Fruit fly (Drosophila melanogaster) whole organism, embryonic: ENCODE measurements around the gene Prat2.

Experiments
- CG1024 ChIP-seq: fragments of 200-800 bp; sonication (Bioruptor generic); IDR thresholded peaks from 2 replicates; pipeline ENCODE4 v1.3.6; 2022; ENCODE audit warnings: missing biosample characterization, missing genetic modification characterization
- CG11560 ChIP-seq: fragments of 200-800 bp; sonication (Bioruptor generic); IDR thresholded peaks from 3 replicates; pipeline ENCODE4 v1.3.6; 2022; ENCODE audit warnings: missing biosample characterization, missing genetic modification characterization
- CG12104 ChIP-seq: fragments of 200-800 bp; sonication (Bioruptor generic); optimal IDR thresholded peaks from 3 replicates; lab custom pipeline; 2016; ENCODE audit warnings: missing biosample characterization, missing genetic modification characterization
- CG17328 ChIP-seq: fragments of 200-800 bp; sonication (Bioruptor generic); IDR thresholded peaks from 2 replicates; pipeline ENCODE4 v1.3.6; 2022; ENCODE audit warnings: missing biosample characterization, missing genetic modification characterization
- CG18262 ChIP-seq: fragments of 200-800 bp; optimal IDR thresholded peaks from 3 replicates; lab custom pipeline; 2019; ENCODE audit warnings: missing biosample characterization, mild to moderate bottlenecking, missing genetic modification characterization, moderate library complexity
- CG1832 ChIP-seq: fragments of 200-800 bp; sonication (Bioruptor generic); optimal IDR thresholded peaks from 2 replicates; lab custom pipeline; 2017; ENCODE audit warnings: missing biosample characterization, mild to moderate bottlenecking, missing genetic modification characterization, inconsistent platforms
- CG18599 ChIP-seq: fragments of 200-800 bp; sonication (Bioruptor generic); optimal IDR thresholded peaks from 3 replicates; lab custom pipeline; 2017; ENCODE audit warnings: missing biosample characterization, missing genetic modification characterization, mild to moderate bottlenecking, moderate library complexity, missing genetic modification reagents
- CG2129 ChIP-seq: fragments of 200-800 bp; sonication (Bioruptor generic); IDR thresholded peaks from 2 replicates; pipeline ENCODE4 v1.3.6; 2022; ENCODE audit warnings: missing biosample characterization, missing genetic modification characterization; ENCODE audit not compliant: partially characterized antibody
- CG31365 ChIP-seq: fragments of 200-800 bp; sonication (Bioruptor generic); optimal IDR thresholded peaks from 2 replicates; lab custom pipeline; 2018; ENCODE audit warnings: missing biosample characterization, mild to moderate bottlenecking, missing genetic modification characterization
- CG3407 ChIP-seq: fragments of 200-800 bp; sonication (Bioruptor generic); optimal IDR thresholded peaks from 2 replicates; lab custom pipeline; 2018; ENCODE audit warnings: missing biosample characterization, mild to moderate bottlenecking, missing genetic modification characterization
- CG3726 ChIP-seq: fragments of 200-800 bp; sonication (Bioruptor generic); IDR thresholded peaks from 3 replicates; pipeline ENCODE4, ENCODE4 v1.3.6; 2022; ENCODE audit warnings: missing biosample characterization, missing genetic modification characterization
- CG42726 ChIP-seq: fragments of 200-800 bp; sonication (Bioruptor generic); IDR thresholded peaks from 2 replicates; pipeline ENCODE4 v1.3.6; 2022; ENCODE audit warnings: missing biosample characterization, missing genetic modification characterization; ENCODE audit not compliant: partially characterized antibody
- CG6254 ChIP-seq: fragments of 200-800 bp; sonication (Bioruptor generic); optimal IDR thresholded peaks from 3 replicates; lab custom pipeline; 2017; ENCODE audit warnings: mild to moderate bottlenecking, missing biosample characterization, missing genetic modification reagents, missing genetic modification characterization
- CG7963 ChIP-seq: fragments of 200-800 bp; sonication (Bioruptor generic); IDR thresholded peaks from 3 replicates; pipeline ENCODE4 v1.3.6; 2022; ENCODE audit warnings: missing biosample characterization, missing genetic modification characterization; ENCODE audit not compliant: partially characterized antibody
- CG9437 ChIP-seq: fragments of 200-800 bp; sonication (Bioruptor generic); optimal IDR thresholded peaks from 2 replicates; lab custom pipeline; 2018; ENCODE audit warnings: missing biosample characterization, mild to moderate bottlenecking, missing genetic modification characterization
- Doc2 ChIP-seq: fragments of 200-800 bp; sonication (Bioruptor generic); IDR thresholded peaks from 2 replicates; pipeline ENCODE4 v1.3.6; 2022; ENCODE audit warnings: missing biosample characterization, missing genetic modification characterization
- Dref ChIP-seq: fragments of 200-800 bp; sonication (Bioruptor generic); IDR thresholded peaks from 2 replicates; pipeline ENCODE4 v1.3.6; 2022; ENCODE audit warnings: missing biosample characterization, missing genetic modification characterization
- HmgZ ChIP-seq: fragments of 200-800 bp; sonication (Bioruptor generic); optimal IDR thresholded peaks from 2 replicates; lab custom pipeline; 2018; ENCODE audit warnings: missing biosample characterization, mild to moderate bottlenecking, missing genetic modification characterization
- Hsf ChIP-seq: fragments of 200-800 bp; sonication (Bioruptor generic); optimal IDR thresholded peaks from 3 replicates; lab custom pipeline; 2016; ENCODE audit warnings: missing biosample characterization, missing genetic modification characterization
- MESR4 ChIP-seq: fragments of 200-800 bp; sonication (Bioruptor generic); optimal IDR thresholded peaks from 2 replicates; lab custom pipeline; 2018; ENCODE audit warnings: missing biosample characterization, mild to moderate bottlenecking, missing genetic modification characterization, moderate library complexity
- Nf-YC ChIP-seq: fragments of 200-800 bp; optimal IDR thresholded peaks from 3 replicates; lab custom pipeline; 2019; ENCODE audit warnings: missing biosample characterization, mild to moderate bottlenecking, missing genetic modification characterization, moderate library complexity
- Oli ChIP-seq: fragments of 200-800 bp; sonication (Bioruptor generic); optimal IDR thresholded peaks from 2 replicates; lab custom pipeline; 2018; ENCODE audit warnings: missing biosample characterization, mild to moderate bottlenecking, missing genetic modification characterization, moderate library complexity
- Opbp ChIP-seq: fragments of 200-800 bp; sonication (Bioruptor generic); IDR thresholded peaks from 3 replicates; pipeline ENCODE4 v1.3.6; 2022; ENCODE audit warnings: missing biosample characterization, missing genetic modification characterization; ENCODE audit not compliant: partially characterized antibody
- Ravus ChIP-seq: fragments of 200-800 bp; sonication (Bioruptor generic); IDR thresholded peaks from 2 replicates; pipeline ENCODE4 v1.3.6; 2022; ENCODE audit warnings: missing biosample characterization, missing genetic modification characterization
- Rfx ChIP-seq: fragments of 200-800 bp; sonication (Bioruptor generic); IDR thresholded peaks from 2 replicates; pipeline ENCODE4 v1.3.6; 2022; ENCODE audit warnings: missing biosample characterization, missing genetic modification characterization
- Rx ChIP-seq: fragments of 200-800 bp; sonication (Bioruptor generic); IDR thresholded peaks from 2 replicates; pipeline ENCODE4 v1.3.6; 2022; ENCODE audit warnings: missing biosample characterization, missing genetic modification characterization
- Sox100B ChIP-seq: fragments of 200-800 bp; sonication (Bioruptor generic); optimal IDR thresholded peaks from 3 replicates; lab custom pipeline; 2018; ENCODE audit warnings: missing biosample characterization, mild to moderate bottlenecking, missing genetic modification characterization
- Vsx1 ChIP-seq: fragments of 200-800 bp; sonication (Bioruptor generic); optimal IDR thresholded peaks from 2 replicates; lab custom pipeline; 2017; ENCODE audit warnings: missing biosample characterization, mild to moderate bottlenecking, missing genetic modification characterization, missing genetic modification reagents
- br ChIP-seq: fragments of >200 bp; optimal IDR thresholded peaks from 2 replicates; lab custom pipeline; 2017
- cad ChIP-seq: fragments of >200 bp; optimal IDR thresholded peaks from 2 replicates; lab custom pipeline; 2017; ENCODE audit warnings: missing biosample characterization, missing genetic modification characterization
- caup ChIP-seq: fragments of 200-800 bp; sonication (Bioruptor generic); optimal IDR thresholded peaks from 3 replicates; lab custom pipeline; 2017; ENCODE audit warnings: missing biosample characterization, mild to moderate bottlenecking, missing genetic modification characterization, moderate library complexity; ENCODE audit not compliant: severe bottlenecking
- dysf ChIP-seq: fragments of 200-800 bp; sonication (Bioruptor generic); IDR thresholded peaks from 3 replicates; pipeline ENCODE4 v1.3.6; 2022; ENCODE audit warnings: missing biosample characterization, missing genetic modification characterization
- eve ChIP-seq, 2 experiments: fragments of >200 bp; optimal IDR thresholded peaks; 2 replicates each; lab custom pipeline; 2017; ENCODE audit warnings: missing biosample characterization in 2 of 2, missing genetic modification characterization in 2 of 2
- exex ChIP-seq: fragments of 200-800 bp; sonication (Bioruptor generic); optimal IDR thresholded peaks from 4 replicates; lab custom pipeline; 2018; ENCODE audit warnings: missing biosample characterization, mild to moderate bottlenecking, missing genetic modification characterization, moderate library complexity
- fd102C ChIP-seq: fragments of 200-800 bp; sonication (Bioruptor generic); optimal IDR thresholded peaks from 2 replicates; lab custom pipeline; 2018; ENCODE audit warnings: missing biosample characterization, mild to moderate bottlenecking, missing genetic modification characterization, moderate library complexity
- gcm ChIP-seq: fragments of 200-800 bp; sonication (Bioruptor generic); optimal IDR thresholded peaks from 2 replicates; lab custom pipeline; 2019; ENCODE audit warnings: missing biosample characterization, mild to moderate bottlenecking, missing genetic modification characterization, moderate library complexity
- jigr1 ChIP-seq: fragments of 200-800 bp; sonication (Bioruptor generic); IDR thresholded peaks from 3 replicates; pipeline ENCODE4 v1.3.6; 2022; ENCODE audit warnings: missing biosample characterization, missing genetic modification characterization
- nau ChIP-seq: fragments of 200-800 bp; sonication (Bioruptor generic); optimal IDR thresholded peaks from 3 replicates; lab custom pipeline; 2017; ENCODE audit warnings: missing biosample characterization, mild to moderate bottlenecking, missing genetic modification characterization, missing genetic modification reagents
- nerfin-2 ChIP-seq: fragments of 200-800 bp; sonication (Bioruptor generic); IDR thresholded peaks from 2 replicates; pipeline ENCODE4 v1.3.6; 2022; ENCODE audit warnings: missing biosample characterization, missing genetic modification characterization; ENCODE audit not compliant: partially characterized antibody
- oc ChIP-seq: fragments of 200-800 bp; sonication (Bioruptor generic); optimal IDR thresholded peaks from 2 replicates; lab custom pipeline; 2018; ENCODE audit warnings: missing biosample characterization, mild to moderate bottlenecking, missing genetic modification characterization, moderate library complexity
- p53 ChIP-seq: fragments of 200-800 bp; sonication (Bioruptor generic); optimal IDR thresholded peaks from 2 replicates; lab custom pipeline; 2016; ENCODE audit warnings: missing biosample characterization, missing genetic modification characterization
- psq ChIP-seq: fragments of 200-800 bp; sonication (Bioruptor generic); optimal IDR thresholded peaks from 2 replicates; lab custom pipeline; 2017; ENCODE audit warnings: missing biosample characterization, missing genetic modification characterization
- salm ChIP-seq: fragments of 200-800 bp; sonication (Bioruptor generic); optimal IDR thresholded peaks from 2 replicates; lab custom pipeline; 2018; ENCODE audit warnings: missing biosample characterization, mild to moderate bottlenecking, missing genetic modification characterization
- sim ChIP-seq: fragments of 200-800 bp; sonication (Bioruptor generic); IDR thresholded peaks from 2 replicates; pipeline ENCODE4 v1.3.6; 2022; ENCODE audit warnings: missing biosample characterization, missing genetic modification characterization
- tap ChIP-seq: fragments of 200-800 bp; optimal IDR thresholded peaks from 3 replicates; lab custom pipeline; 2019; ENCODE audit warnings: missing biosample characterization, mild to moderate bottlenecking, missing genetic modification characterization, moderate library complexity
- toy ChIP-seq: fragments of 200-800 bp; sonication (Bioruptor generic); IDR thresholded peaks from 2 replicates; pipeline ENCODE4 v1.3.6; 2022; ENCODE audit warnings: missing biosample characterization, missing genetic modification characterization
- usp ChIP-seq: fragments of >200 bp; optimal IDR thresholded peaks from 2 replicates; lab custom pipeline; 2017; ENCODE audit warnings: missing biosample characterization, missing genetic modification characterization
- vnd ChIP-seq: fragments of 200-800 bp; sonication (Bioruptor generic); IDR thresholded peaks from 3 replicates; pipeline ENCODE4 v1.3.6; 2022; ENCODE audit warnings: missing biosample characterization, missing genetic modification characterization; ENCODE audit not compliant: partially characterized antibody
- wek ChIP-seq: fragments of 200-800 bp; sonication (Bioruptor generic); optimal IDR thresholded peaks from 3 replicates; lab custom pipeline; 2018; ENCODE audit warnings: missing biosample characterization, mild to moderate bottlenecking, missing genetic modification characterization, moderate library complexity
- yki ChIP-seq: fragments of >200 bp; optimal IDR thresholded peaks from 3 replicates; lab custom pipeline; 2018

Gene Prat2

DNA sequence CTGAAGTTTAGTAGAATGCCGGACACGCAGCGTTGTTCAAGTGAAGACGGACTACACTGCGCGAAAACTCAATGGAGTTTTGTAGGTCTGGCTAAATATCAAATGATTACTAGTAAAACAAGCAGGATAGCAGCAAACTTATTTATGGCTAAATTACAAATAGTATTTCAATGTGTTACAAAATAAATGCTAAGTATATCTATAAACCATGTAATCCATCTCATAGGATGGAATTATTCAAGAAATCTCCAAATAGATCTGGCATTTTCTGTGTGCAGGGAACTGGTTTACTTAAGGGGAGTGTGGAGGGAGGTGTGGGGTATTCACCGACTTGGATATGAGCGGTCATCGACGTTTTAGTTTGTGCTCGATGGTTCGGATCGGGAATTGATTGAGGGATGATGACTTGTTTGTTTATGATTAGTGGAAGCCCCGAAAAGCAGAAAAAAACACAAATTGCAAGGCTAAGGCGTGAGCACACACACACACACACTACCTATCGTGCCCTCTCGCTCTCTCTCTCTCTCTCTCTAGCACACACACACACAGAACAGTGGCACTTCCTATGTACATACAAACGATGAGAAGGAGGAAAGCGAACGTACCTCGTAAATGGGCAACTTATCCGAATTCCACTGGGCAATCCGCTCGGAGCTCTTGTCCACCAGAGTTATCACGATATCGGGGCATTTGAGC is 49.3 kb upstream of the Prat2 start (continued):
- TF ChIP-seq CG7963 (GFP tag; lab: Robert Waterston, UW) (no peak), Dref (GFP tag; lab: Robert Waterston, UW) (no peak), Nf-YC (tag; lab: Kevin White, UChicago) (no peak), gcm (GFP tag; lab: Kevin White, UChicago) (peak; percentile 61), usp (no peak), CG3726 (GFP tag; lab: Robert Waterston, UW) (no peak), CG1024 (0 out of 2 replicates have a peak, but pooled peaks have one; percentile 48), nerfin-2 (no peak), Hsf (peak; percentile 87), HmgZ (tag; lab: Kevin White, UChicago) (peak; percentile 83), nau (GFP tag; lab: Kevin White, UChicago) (peak; percentile 44), fd102C (GFP tag; lab: Kevin White, UChicago) (no peak), Ravus (GFP tag; lab: Robert Waterston, UW) (no peak; the same call in 1 of the 2 replicates), oc (peak; percentile 80), exex (tag; lab: Kevin White, UChicago) (no peak), Sox100B (GFP tag; lab: Kevin White, UChicago) (peak; percentile 74), CG18599 (GFP tag; lab: Kevin White, UChicago) (peak; percentile 87), CG9437 (peak; percentile 79), CG17328 (GFP tag; lab: Robert Waterston, UW) (peak; percentile 63), eve (GFP tag; optimal IDR thresholded peaks at IDR 0.05; lab: Kevin White, UChicago) (no peak), CG31365 (tag; lab: Kevin White, UChicago) (peak; percentile 22), CG6254 (GFP tag; lab: Kevin White, UChicago) (peak; percentile 62), toy (no peak), CG11560 (tag; lab: Robert Waterston, UW) (peak; percentile 41; the same call in 1 of the 3 replicates), wek (GFP tag; lab: Kevin White, UChicago) (peak; percentile 70), CG1832 (GFP tag; lab: Kevin White, UChicago) (peak; percentile 79), sim (peak; percentile 27; the same call in 1 of the 2 replicates), CG3407 (GFP tag; lab: Kevin White, UChicago) (peak; percentile 69), yki (no peak), CG18262 (tag; lab: Kevin White, UChicago) (peak; percentile 86), Vsx1 (GFP tag; lab: Kevin White, UChicago) (peak; percentile 49), Opbp (GFP tag; lab: Robert Waterston, UW) (no peak), CG2129 (GFP tag; lab: Robert Waterston, UW) (no peak), jigr1 (GFP tag; lab: Robert Waterston, UW) (peak; percentile 10; the same call in 1 of the 3 replicates), Rx (no peak), p53 (GFP tag; lab: Kevin White, UChicago) (peak; percentile 35), cad (GFP tag; lab: Kevin White, UChicago) (no peak), Rfx (GFP tag; lab: Robert Waterston, UW) (peak; percentile 78), Oli (tag; lab: Kevin White, UChicago) (peak; percentile 84), vnd (GFP tag; lab: Robert Waterston, UW) (no peak), MESR4 (peak; percentile 1), psq (GFP tag; lab: Kevin White, UChicago) (no peak), CG42726 (GFP tag; lab: Robert Waterston, UW) (no peak), CG12104 (GFP tag; lab: Kevin White, UChicago) (peak; percentile 73), br (no peak), tap (tag; lab: Kevin White, UChicago) (peak; percentile 80), caup (GFP tag; lab: Kevin White, UChicago) (peak; percentile 48), salm (tag; lab: Kevin White, UChicago) (peak; percentile 46), dysf (peak; percentile 88), Doc2 (GFP tag; lab: Robert Waterston, UW) (no peak)
